Worm (Caenorhabditis elegans) whole organism, late embryonic: Measurements from ENCODE around the gene Y61A9LA.10.

Experiments used
- C08G9.2 ChIP-seq: sonication (generic microtip); optimal IDR thresholded peaks from 2 replicates; lab custom pipeline; 2016; ENCODE audit warnings: mild to moderate bottlenecking, missing genetic modification characterization, moderate library complexity, missing compliant biosample characterization
- F13H6.1 ChIP-seq: sonication (generic microtip); optimal IDR thresholded peaks from 2 replicates; lab custom pipeline; 2016; ENCODE audit warnings: missing genetic modification characterization, missing compliant biosample characterization
- K02D7.2 ChIP-seq: sonication (generic microtip); optimal IDR thresholded peaks from 2 replicates; lab custom pipeline; 2017; ENCODE audit warnings: mild to moderate bottlenecking, missing genetic modification characterization, missing compliant biosample characterization
- K09A11.1 ChIP-seq: sonication (generic microtip); optimal IDR thresholded peaks from 2 replicates; lab custom pipeline; 2017; ENCODE audit warnings: antibody characterized with exemption, mild to moderate bottlenecking, missing genetic modification characterization, missing compliant biosample characterization; ENCODE audit not compliant: insufficient read depth
- T23F11.4 ChIP-seq: fragments of 200-800 bp; sonication (Bioruptor generic); optimal IDR thresholded peaks from 2 replicates; lab custom pipeline; 2018; ENCODE audit warnings: mild to moderate bottlenecking, missing genetic modification characterization, missing compliant biosample characterization
- Y22D7AL.16 ChIP-seq: sonication (generic microtip); optimal IDR thresholded peaks from 2 replicates; lab custom pipeline; 2016; ENCODE audit warnings: missing genetic modification characterization, missing compliant biosample characterization
- ahr-1 ChIP-seq: sonication (generic microtip); optimal IDR thresholded peaks from 2 replicates; lab custom pipeline; 2016; ENCODE audit warnings: missing genetic modification characterization, missing compliant biosample characterization
- ceh-18 ChIP-seq: sonication (generic microtip); optimal IDR thresholded peaks from 2 replicates; lab custom pipeline; 2016; ENCODE audit warnings: missing genetic modification characterization, missing compliant biosample characterization
- ceh-19 ChIP-seq: fragments of 200-800 bp; sonication (Bioruptor generic); optimal IDR thresholded peaks from 2 replicates; lab custom pipeline; 2018; ENCODE audit warnings: mild to moderate bottlenecking, missing genetic modification characterization, missing compliant biosample characterization
- ceh-2 ChIP-seq: sonication (generic microtip); optimal IDR thresholded peaks from 2 replicates; lab custom pipeline; 2016; ENCODE audit warnings: missing genotype, missing genetic modification characterization, missing compliant biosample characterization
- ceh-24 ChIP-seq: sonication (generic microtip); optimal IDR thresholded peaks from 2 replicates; lab custom pipeline; 2016; ENCODE audit warnings: mild to moderate bottlenecking, missing genetic modification characterization, missing compliant biosample characterization
- ceh-31 ChIP-seq: sonication (generic microtip); optimal IDR thresholded peaks from 2 replicates; lab custom pipeline; 2016; ENCODE audit warnings: missing genetic modification characterization, missing compliant biosample characterization
- ceh-48 ChIP-seq: sonication (generic microtip); optimal IDR thresholded peaks from 2 replicates; lab custom pipeline; 2016; ENCODE audit warnings: missing genetic modification characterization, inconsistent platforms, missing compliant biosample characterization
- ceh-6 ChIP-seq: fragments of 200-800 bp; sonication (Bioruptor generic); optimal IDR thresholded peaks from 2 replicates; lab custom pipeline; 2018; ENCODE audit warnings: mild to moderate bottlenecking, missing genetic modification characterization, missing compliant biosample characterization
- dmd-4 ChIP-seq: sonication (generic microtip); optimal IDR thresholded peaks from 2 replicates; lab custom pipeline; 2016; ENCODE audit warnings: borderline replicate concordance, missing genetic modification characterization, missing compliant biosample characterization
- elt-2 ChIP-seq: sonication (generic microtip); optimal IDR thresholded peaks from 2 replicates; lab custom pipeline; 2016; ENCODE audit warnings: missing genetic modification reagents, missing genetic modification characterization, missing compliant biosample characterization
- ets-4 ChIP-seq: sonication (generic microtip); optimal IDR thresholded peaks from 2 replicates; lab custom pipeline; 2016; ENCODE audit warnings: missing genetic modification characterization, missing compliant biosample characterization
- fax-1 ChIP-seq: sonication (generic microtip); optimal IDR thresholded peaks from 2 replicates; lab custom pipeline; 2016; ENCODE audit warnings: missing genotype, missing genetic modification characterization, missing compliant biosample characterization
- fkh-10 ChIP-seq: fragments of 150-350 bp; optimal IDR thresholded peaks from 2 replicates; lab custom pipeline; 2014; ENCODE audit warnings: missing biosample characterization, missing genetic modification reagents, missing genetic modification characterization
- fkh-6 ChIP-seq: sonication (generic microtip); optimal IDR thresholded peaks from 2 replicates; lab custom pipeline; 2016; ENCODE audit warnings: missing genetic modification characterization, missing compliant biosample characterization
- hlh-15 ChIP-seq: sonication (generic microtip); optimal IDR thresholded peaks from 2 replicates; lab custom pipeline; 2016; ENCODE audit warnings: missing genetic modification characterization, missing compliant biosample characterization
- hlh-30 ChIP-seq: sonication (generic microtip); optimal IDR thresholded peaks from 2 replicates; lab custom pipeline; 2017; ENCODE audit warnings: antibody characterized with exemption, missing genetic modification characterization, missing compliant biosample characterization; ENCODE audit not compliant: insufficient read depth
- hlh-8 ChIP-seq: sonication (generic microtip); optimal IDR thresholded peaks from 2 replicates; lab custom pipeline; 2016; ENCODE audit warnings: missing genotype, missing genetic modification characterization, missing compliant biosample characterization
- lim-6 ChIP-seq: sonication (generic microtip); optimal IDR thresholded peaks from 2 replicates; lab custom pipeline; 2016; ENCODE audit warnings: missing genetic modification characterization, missing compliant biosample characterization
- lin-11 ChIP-seq: fragments of 200-800 bp; sonication (Bioruptor generic); optimal IDR thresholded peaks from 2 replicates; lab custom pipeline; 2018; ENCODE audit warnings: mild to moderate bottlenecking, missing genetic modification characterization, missing compliant biosample characterization
- madf-2 ChIP-seq: sonication (generic microtip); optimal IDR thresholded peaks from 2 replicates; lab custom pipeline; 2017; ENCODE audit warnings: missing genetic modification characterization, missing compliant biosample characterization
- mec-3 ChIP-seq: sonication (generic microtip); optimal IDR thresholded peaks from 2 replicates; lab custom pipeline; 2016; ENCODE audit warnings: borderline replicate concordance, missing genetic modification characterization, missing compliant biosample characterization
- nfya-1 ChIP-seq: sonication (generic microtip); optimal IDR thresholded peaks from 2 replicates; lab custom pipeline; 2017; ENCODE audit warnings: missing genetic modification characterization, mild to moderate bottlenecking, missing compliant biosample characterization, antibody characterized with exemption, moderate library complexity
- nhr-11 ChIP-seq: fragments of 150-350 bp; optimal IDR thresholded peaks from 2 replicates; lab custom pipeline; 2014; ENCODE audit warnings: missing biosample characterization, missing genetic modification characterization
- nhr-232 ChIP-seq: sonication (generic microtip); optimal IDR thresholded peaks from 2 replicates; lab custom pipeline; 2016; ENCODE audit warnings: missing genetic modification characterization, missing compliant biosample characterization
- npax-4 ChIP-seq: sonication (generic microtip); optimal IDR thresholded peaks from 2 replicates; lab custom pipeline; 2016; ENCODE audit warnings: missing genetic modification characterization, missing compliant biosample characterization
- pag-3 ChIP-seq: sonication (generic microtip); optimal IDR thresholded peaks from 2 replicates; lab custom pipeline; 2016; ENCODE audit warnings: missing compliant biosample characterization, missing genetic modification characterization, borderline replicate concordance
- pat-9 ChIP-seq: fragments of 200-800 bp; sonication (Bioruptor generic); optimal IDR thresholded peaks from 2 replicates; lab custom pipeline; 2018; ENCODE audit warnings: mild to moderate bottlenecking, missing genetic modification characterization, moderate library complexity, missing compliant biosample characterization
- pax-1 ChIP-seq: fragments of 150-350 bp; optimal IDR thresholded peaks from 2 replicates; lab custom pipeline; 2014; ENCODE audit warnings: missing biosample characterization, missing genetic modification characterization
- pha-2 ChIP-seq: sonication (generic microtip); optimal IDR thresholded peaks from 2 replicates; lab custom pipeline; 2017; ENCODE audit warnings: mild to moderate bottlenecking, missing genetic modification characterization, missing compliant biosample characterization
- pha-4 ChIP-seq: fragments of 150-350 bp; optimal IDR thresholded peaks from 2 replicates; lab custom pipeline; 2018; ENCODE audit warnings: missing biosample characterization, missing genetic modification reagents, missing genetic modification characterization
- pqm-1 ChIP-seq: sonication (generic microtip); optimal IDR thresholded peaks from 2 replicates; lab custom pipeline; 2016; ENCODE audit warnings: missing genetic modification characterization, missing compliant biosample characterization
- rnt-1 ChIP-seq: sonication (generic microtip); optimal IDR thresholded peaks from 2 replicates; lab custom pipeline; 2016; ENCODE audit warnings: missing genetic modification characterization, missing compliant biosample characterization
- sox-2 ChIP-seq: fragments of 200-800 bp; sonication (Bioruptor generic); IDR thresholded peaks from 2 replicates; pipeline ENCODE4 v1.3.6; 2022; ENCODE audit warnings: missing genetic modification reagents, missing genetic modification characterization, missing compliant biosample characterization
- sox-4 ChIP-seq: sonication (generic microtip); optimal IDR thresholded peaks from 2 replicates; lab custom pipeline; 2017; ENCODE audit warnings: mild to moderate bottlenecking, missing genetic modification characterization, inconsistent platforms, missing compliant biosample characterization
- tbx-2 ChIP-seq: sonication (generic microtip); optimal IDR thresholded peaks from 2 replicates; lab custom pipeline; 2016; ENCODE audit warnings: missing genetic modification characterization, missing compliant biosample characterization
- ttx-3 ChIP-seq: sonication (generic microtip); optimal IDR thresholded peaks from 2 replicates; lab custom pipeline; 2016; ENCODE audit warnings: missing genetic modification reagents, missing genetic modification characterization, missing compliant biosample characterization
- unc-42 ChIP-seq: sonication (generic microtip); optimal IDR thresholded peaks from 2 replicates; lab custom pipeline; 2016; ENCODE audit warnings: missing genotype, missing genetic modification characterization, missing compliant biosample characterization
- unc-55 ChIP-seq: sonication (generic microtip); optimal IDR thresholded peaks from 2 replicates; lab custom pipeline; 2017; ENCODE audit warnings: missing biosample characterization, missing genetic modification reagents, missing genetic modification characterization
- unc-86 ChIP-seq: sonication (generic microtip); optimal IDR thresholded peaks from 2 replicates; lab custom pipeline; 2016; ENCODE audit warnings: missing genetic modification characterization, missing compliant biosample characterization

The Y61A9LA.10 gene

ce11 chrV:4615802-4616201 lies at the start of gene Y61A9LA.10, which contains the start of gene F54D11.4:
Gene Y61A9LA.10 (minus strand): TSS chrV:4615817.
Gene F54D11.4 (plus strand): TSS chrV:4616151.
- no peak for TF ChIP-seq Y22D7AL.16 (tag; lab: Kevin White, UChicago)
- peak; percentile 4 for TF ChIP-seq unc-42 (tag; lab: Kevin White, UChicago)
- no peak for TF ChIP-seq ahr-1 (tag; lab: Kevin White, UChicago)
- TF ChIP-seq ttx-3 (tag; lab: Kevin White, UChicago) = no peak
- no peak for TF ChIP-seq pqm-1 (tag; lab: Kevin White, UChicago)
- no peak for TF ChIP-seq dmd-4 (tag; lab: Kevin White, UChicago)
- no peak for TF ChIP-seq C08G9.2 (tag; lab: Kevin White, UChicago)
- no peak for TF ChIP-seq K02D7.2
- TF ChIP-seq sox-2 = no peak
- peak; percentile 13 for TF ChIP-seq npax-4
- no peak for TF ChIP-seq lim-6
- TF ChIP-seq ceh-24 = no peak
- TF ChIP-seq lin-11 (tag; lab: Kevin White, UChicago) = no peak
- TF ChIP-seq sox-4 (tag; lab: Kevin White, UChicago) = no peak
- peak; percentile 42 for TF ChIP-seq unc-86 (tag; lab: Kevin White, UChicago)
- TF ChIP-seq T23F11.4 (GFP tag; lab: Kevin White, UChicago) = no peak
- no peak for TF ChIP-seq pha-2 (tag; lab: Kevin White, UChicago)
- TF ChIP-seq pag-3 (tag; lab: Kevin White, UChicago) = no peak
- no peak for TF ChIP-seq madf-2 (tag; lab: Kevin White, UChicago)
- TF ChIP-seq nfya-1 (tag; lab: Kevin White, UChicago) = peak; percentile 13
- no peak for TF ChIP-seq ceh-19 (GFP tag; lab: Kevin White, UChicago)
- TF ChIP-seq ceh-48 = peak; percentile 25
- peak; percentile 8 for TF ChIP-seq ceh-31 (tag; lab: Kevin White, UChicago)
- no peak for TF ChIP-seq mec-3 (tag; lab: Kevin White, UChicago)
- TF ChIP-seq elt-2 (tag; lab: Kevin White, UChicago) = peak; percentile 33
- TF ChIP-seq hlh-8 = no peak
- TF ChIP-seq K09A11.1 (tag; lab: Kevin White, UChicago) = no peak
- no peak for TF ChIP-seq pat-9
- TF ChIP-seq rnt-1 = no peak
- TF ChIP-seq ceh-6 (GFP tag; lab: Kevin White, UChicago) = no peak
- TF ChIP-seq pax-1 (tag; lab: Kevin White, UChicago) = no peak
- no peak for TF ChIP-seq ceh-2 (tag; lab: Kevin White, UChicago)
- no peak for TF ChIP-seq tbx-2 (tag; lab: Kevin White, UChicago)
- no peak for TF ChIP-seq hlh-30 (tag; lab: Kevin White, UChicago)
- TF ChIP-seq F13H6.1 (tag; lab: Kevin White, UChicago) = no peak
- no peak for TF ChIP-seq ets-4 (tag; lab: Kevin White, UChicago)
- TF ChIP-seq unc-55 (GFP tag; lab: Kevin White, UChicago) = no peak

- no peak for TF ChIP-seq sox-4 (tag; lab: Kevin White, UChicago)
- TF ChIP-seq ceh-2 (tag; lab: Kevin White, UChicago) = no peak
- no peak for TF ChIP-seq pax-1 (tag; lab: Kevin White, UChicago)
- no peak for TF ChIP-seq K09A11.1 (tag; lab: Kevin White, UChicago)
- TF ChIP-seq, all 69 proteins: peak for 0
Observed at ce11 chrV:4662400-4662799, 46.8 kb upstream of the Y61A9LA.10 start, which contains the start of gene srx-74. Gene srx-74 (minus strand): TSS chrV:4662500.

- TF ChIP-seq hlh-15 (tag; lab: Kevin White, UChicago) = no peak
- no peak for TF ChIP-seq pha-4 (tag; lab: Kevin White, UChicago)
- TF ChIP-seq fax-1 (tag; lab: Kevin White, UChicago) = no peak
- TF ChIP-seq fkh-6 (tag; lab: Kevin White, UChicago) = no peak
- no peak for TF ChIP-seq unc-55 (GFP tag; lab: Kevin White, UChicago)
- no peak for TF ChIP-seq ceh-18
- TF ChIP-seq fkh-10 = no peak
- TF ChIP-seq elt-2 (tag; lab: Kevin White, UChicago) = no peak
- no peak for TF ChIP-seq rnt-1
- TF ChIP-seq mec-3 (tag; lab: Kevin White, UChicago) = no peak
- no peak for TF ChIP-seq hlh-30 (tag; lab: Kevin White, UChicago)
- no peak for TF ChIP-seq madf-2 (tag; lab: Kevin White, UChicago)
- TF ChIP-seq nhr-11 (tag; lab: Kevin White, UChicago) = no peak
- no peak for TF ChIP-seq lim-6
- no peak for TF ChIP-seq nhr-232
Observed at ce11 chrV:4655175-4655574, 39.6 kb upstream of the Y61A9LA.10 start, which contains the start of gene F41F3.9. Gene F41F3.9 (plus strand): TSS chrV:4655475.
